Fruit fly (Drosophila melanogaster) whole organism, embryonic: ENCODE measurements around the gene CG17982.
A peak's percentile ranks its signal among the peaks of the same experiment; 100 is the strongest.

Source experiments
- Abd-B ChIP-seq: fragments of 200-800 bp; sonication (Bioruptor generic); optimal IDR thresholded peaks from 2 replicates; lab custom pipeline; 2018; ENCODE audit warnings: missing biosample characterization, mild to moderate bottlenecking, missing genetic modification characterization, moderate library complexity
- CG10274 ChIP-seq: fragments of 200-800 bp; sonication (Bioruptor generic); optimal IDR thresholded peaks from 3 replicates; lab custom pipeline; 2017; ENCODE audit warnings: missing biosample characterization, mild to moderate bottlenecking, missing genetic modification characterization
- CG10654 ChIP-seq: fragments of 200-800 bp; sonication (Bioruptor generic); optimal IDR thresholded peaks from 2 replicates; lab custom pipeline; 2016; ENCODE audit warnings: missing biosample characterization, missing genetic modification characterization
- CG11695 ChIP-seq: fragments of 200-800 bp; sonication (Bioruptor generic); IDR thresholded peaks from 3 replicates; pipeline ENCODE4 v1.3.6; 2022; ENCODE audit warnings: missing biosample characterization, missing genetic modification characterization
- CG11696 ChIP-seq: fragments of 200-800 bp; sonication (Bioruptor generic); IDR thresholded peaks from 2 replicates; pipeline ENCODE4 v1.3.6; 2022; ENCODE audit warnings: missing biosample characterization, missing genetic modification characterization
- CG12299 ChIP-seq: fragments of 200-800 bp; sonication (Bioruptor generic); optimal IDR thresholded peaks from 2 replicates; lab custom pipeline; 2018; ENCODE audit warnings: missing biosample characterization, mild to moderate bottlenecking, missing genetic modification characterization
- CG14667 ChIP-seq: fragments of 200-800 bp; sonication (Bioruptor generic); IDR thresholded peaks from 2 replicates; pipeline ENCODE4 v1.3.6; 2022; ENCODE audit warnings: missing biosample characterization, missing genetic modification characterization
- CG14965 ChIP-seq: fragments of 200-800 bp; sonication (Bioruptor generic); optimal IDR thresholded peaks from 2 replicates; lab custom pipeline; 2016; ENCODE audit warnings: missing biosample characterization, missing genetic modification characterization, borderline replicate concordance
- CG17829 ChIP-seq: fragments of 200-800 bp; optimal IDR thresholded peaks from 2 replicates; lab custom pipeline; 2019; ENCODE audit warnings: missing biosample characterization, mild to moderate bottlenecking, missing genetic modification characterization, moderate library complexity
- CG31224 ChIP-seq: fragments of 200-800 bp; sonication (Bioruptor generic); IDR thresholded peaks from 2 replicates; pipeline ENCODE4 v1.3.6; 2022; ENCODE audit warnings: missing biosample characterization, missing genetic modification characterization
- CG4360 ChIP-seq: fragments of 200-800 bp; sonication (Bioruptor generic); IDR thresholded peaks from 2 replicates; pipeline ENCODE4 v1.3.6; 2022; ENCODE audit warnings: missing biosample characterization, missing genetic modification characterization
- CG43689 ChIP-seq: fragments of 200-800 bp; sonication (Bioruptor generic); IDR thresholded peaks from 2 replicates; pipeline ENCODE4 v1.3.6; 2022; ENCODE audit warnings: missing biosample characterization, missing genetic modification characterization
- CG6683 ChIP-seq: fragments of 200-800 bp; sonication (Bioruptor generic); optimal IDR thresholded peaks from 2 replicates; lab custom pipeline; 2017; ENCODE audit warnings: missing biosample characterization, mild to moderate bottlenecking, missing genetic modification characterization, missing genetic modification reagents
- CG8359 ChIP-seq: fragments of 200-800 bp; sonication (Bioruptor generic); optimal IDR thresholded peaks from 2 replicates; lab custom pipeline; 2017; ENCODE audit warnings: missing biosample characterization, mild to moderate bottlenecking, missing genetic modification characterization, borderline replicate concordance
- CG8944 ChIP-seq: fragments of 200-800 bp; sonication (Bioruptor generic); optimal IDR thresholded peaks from 3 replicates; lab custom pipeline; 2016; ENCODE audit warnings: missing biosample characterization, missing genetic modification characterization
- CTCF ChIP-seq: fragments of 200-800 bp; sonication (Bioruptor generic); optimal IDR thresholded peaks from 2 replicates; lab custom pipeline; 2017; ENCODE audit warnings: missing biosample characterization, mild to moderate bottlenecking, missing genetic modification characterization, moderate library complexity
- CoRest ChIP-seq: fragments of 200-800 bp; sonication (Bioruptor generic); optimal IDR thresholded peaks from 3 replicates; lab custom pipeline; 2018; ENCODE audit warnings: missing biosample characterization, mild to moderate bottlenecking, missing genetic modification characterization, moderate library complexity
- D19B ChIP-seq: fragments of 200-800 bp; sonication (Bioruptor generic); optimal IDR thresholded peaks from 2 replicates; lab custom pipeline; 2017; ENCODE audit warnings: missing biosample characterization, mild to moderate bottlenecking, missing genetic modification characterization
- Dref ChIP-seq: fragments of 200-800 bp; sonication (Bioruptor generic); IDR thresholded peaks from 2 replicates; pipeline ENCODE4 v1.3.6; 2022; ENCODE audit warnings: missing biosample characterization, missing genetic modification characterization
- Ets97D ChIP-seq: fragments of 200-800 bp; sonication (Bioruptor generic); optimal IDR thresholded peaks from 3 replicates; lab custom pipeline; 2016; ENCODE audit warnings: missing biosample characterization, missing genetic modification characterization
- H15 ChIP-seq: fragments of 200-800 bp; sonication (Bioruptor generic); IDR thresholded peaks from 3 replicates; pipeline ENCODE4 v1.3.6; 2022; ENCODE audit warnings: missing biosample characterization, missing genetic modification characterization
- HmgD ChIP-seq: fragments of 200-800 bp; sonication (Bioruptor generic); optimal IDR thresholded peaks from 3 replicates; lab custom pipeline; 2016; ENCODE audit warnings: missing biosample characterization, missing genetic modification characterization
- Hr78 ChIP-seq, 2 experiments: fragments of 200-800 bp in 1 of 2; fragments of >200 bp in 1 of 2; sonication (Bioruptor generic) in 1 of 2; optimal IDR thresholded peaks; 2 replicates each; lab custom pipeline; 2017 to 2019; ENCODE audit warnings: missing biosample characterization in 2 of 2, missing genetic modification characterization in 2 of 2, mild to moderate bottlenecking in 1 of 2, moderate library complexity in 1 of 2
- Jarid2 ChIP-seq: fragments of 200-800 bp; sonication (Bioruptor generic); optimal IDR thresholded peaks from 3 replicates; lab custom pipeline; 2017; ENCODE audit warnings: mild to moderate bottlenecking, missing biosample characterization, missing genetic modification reagents, missing genetic modification characterization
- MTF-1 ChIP-seq: fragments of 200-800 bp; sonication (Bioruptor generic); optimal IDR thresholded peaks from 2 replicates; lab custom pipeline; 2018; ENCODE audit warnings: missing biosample characterization, mild to moderate bottlenecking, missing genetic modification characterization, borderline replicate concordance
- Poxn ChIP-seq: fragments of 200-800 bp; sonication (Bioruptor generic); IDR thresholded peaks from 2 replicates; pipeline ENCODE4 v1.3.6; 2022; ENCODE audit warnings: missing biosample characterization, missing genetic modification characterization
- Ravus ChIP-seq: fragments of 200-800 bp; sonication (Bioruptor generic); IDR thresholded peaks from 2 replicates; pipeline ENCODE4 v1.3.6; 2022; ENCODE audit warnings: missing biosample characterization, missing genetic modification characterization
- Ssrp ChIP-seq: fragments of 200-800 bp; sonication (Bioruptor generic); optimal IDR thresholded peaks from 2 replicates; lab custom pipeline; 2018; ENCODE audit warnings: missing biosample characterization, mild to moderate bottlenecking, missing genetic modification characterization, moderate library complexity
- ab ChIP-seq: fragments of 200-800 bp; sonication (Bioruptor generic); optimal IDR thresholded peaks from 2 replicates; lab custom pipeline; 2016; ENCODE audit warnings: missing biosample characterization, missing genetic modification characterization
- ara ChIP-seq: fragments of 200-800 bp; sonication (Bioruptor generic); IDR thresholded peaks from 2 replicates; pipeline ENCODE4 v1.3.6; 2022; ENCODE audit warnings: missing biosample characterization, missing genetic modification characterization
- bigmax ChIP-seq: fragments of 200-800 bp; sonication (Bioruptor generic); optimal IDR thresholded peaks from 2 replicates; lab custom pipeline; 2018; ENCODE audit warnings: missing biosample characterization, mild to moderate bottlenecking, missing genetic modification characterization
- chn ChIP-seq: fragments of 200-800 bp; sonication (Bioruptor generic); optimal IDR thresholded peaks from 2 replicates; lab custom pipeline; 2016; ENCODE audit warnings: missing biosample characterization, missing genetic modification characterization
- ci ChIP-seq: fragments of 200-800 bp; sonication (Bioruptor generic); IDR thresholded peaks from 3 replicates; pipeline ENCODE4 v1.3.6; 2022; ENCODE audit warnings: missing biosample characterization, missing genetic modification characterization
- croc ChIP-seq: fragments of 200-800 bp; sonication (Bioruptor generic); conservative IDR thresholded peaks from 3 replicates; pipeline ENCODE4 v1.3.6; 2022; ENCODE audit warnings: missing biosample characterization, missing genetic modification characterization
- crp ChIP-seq, 2 experiments: fragments of 200-800 bp; sonication (Bioruptor generic); optimal IDR thresholded peaks; 2 replicates in 1 of 2; 3 replicates in 1 of 2; lab custom pipeline; 2017; ENCODE audit warnings: missing biosample characterization in 2 of 2, missing genetic modification characterization in 2 of 2, mild to moderate bottlenecking in 1 of 2, moderate library complexity in 1 of 2
- cwo ChIP-seq: fragments of 200-800 bp; sonication (Bioruptor generic); optimal IDR thresholded peaks from 3 replicates; lab custom pipeline; 2017; ENCODE audit warnings: missing biosample characterization, missing genetic modification characterization, mild to moderate bottlenecking, moderate library complexity, missing genetic modification reagents
- dimm ChIP-seq: fragments of 200-800 bp; sonication (Bioruptor generic); IDR thresholded peaks from 2 replicates; pipeline ENCODE4 v1.3.6; 2022; ENCODE audit warnings: missing biosample characterization, missing genetic modification characterization
- disco-r ChIP-seq: fragments of 200-800 bp; sonication (Bioruptor generic); optimal IDR thresholded peaks from 2 replicates; lab custom pipeline; 2016; ENCODE audit warnings: missing biosample characterization, missing genetic modification characterization
- eve ChIP-seq, 2 experiments: fragments of >200 bp; optimal IDR thresholded peaks; 2 replicates each; lab custom pipeline; 2017; ENCODE audit warnings: missing biosample characterization in 2 of 2, missing genetic modification characterization in 2 of 2
- fd102C ChIP-seq: fragments of 200-800 bp; sonication (Bioruptor generic); optimal IDR thresholded peaks from 2 replicates; lab custom pipeline; 2018; ENCODE audit warnings: missing biosample characterization, mild to moderate bottlenecking, missing genetic modification characterization, moderate library complexity
- gcm ChIP-seq: fragments of 200-800 bp; sonication (Bioruptor generic); optimal IDR thresholded peaks from 2 replicates; lab custom pipeline; 2019; ENCODE audit warnings: missing biosample characterization, mild to moderate bottlenecking, missing genetic modification characterization, moderate library complexity
- grau ChIP-seq: fragments of 200-800 bp; optimal IDR thresholded peaks from 3 replicates; lab custom pipeline; 2019; ENCODE audit warnings: missing biosample characterization, mild to moderate bottlenecking, missing genetic modification characterization, moderate library complexity
- jing ChIP-seq: fragments of 200-800 bp; sonication (Bioruptor generic); optimal IDR thresholded peaks from 2 replicates; lab custom pipeline; 2018; ENCODE audit warnings: missing biosample characterization, mild to moderate bottlenecking, missing genetic modification characterization
- maf-S ChIP-seq: fragments of 200-800 bp; sonication (Bioruptor generic); optimal IDR thresholded peaks from 2 replicates; lab custom pipeline; 2016; ENCODE audit warnings: missing biosample characterization, missing genetic modification characterization
- nerfin-1 ChIP-seq: fragments of 200-800 bp; sonication (Bioruptor generic); optimal IDR thresholded peaks from 3 replicates; lab custom pipeline; 2019; ENCODE audit warnings: missing biosample characterization, mild to moderate bottlenecking, missing genetic modification characterization, moderate library complexity
- org-1 ChIP-seq: fragments of 200-800 bp; sonication (Bioruptor generic); optimal IDR thresholded peaks from 2 replicates; lab custom pipeline; 2017; ENCODE audit warnings: missing biosample characterization, missing genetic modification characterization
- pb ChIP-seq: fragments of 200-800 bp; sonication (Bioruptor generic); optimal IDR thresholded peaks from 3 replicates; lab custom pipeline; 2016; ENCODE audit warnings: missing biosample characterization, missing genetic modification characterization
- phol ChIP-seq: fragments of 200-800 bp; sonication (Bioruptor generic); optimal IDR thresholded peaks from 3 replicates; lab custom pipeline; 2018; ENCODE audit warnings: missing biosample characterization, mild to moderate bottlenecking, missing genetic modification characterization, moderate library complexity
- sc ChIP-seq, 3 experiments: fragments of >200 bp in 2 of 3; fragments of 200-800 bp in 1 of 3; sonication (Bioruptor generic) in 1 of 3; optimal IDR thresholded peaks; 2 replicates in 2 of 3; 3 replicates in 1 of 3; lab custom pipeline; 2017; ENCODE audit warnings: mild to moderate bottlenecking in 1 of 3, missing biosample characterization in 1 of 3, missing genetic modification characterization in 1 of 3, missing genetic modification reagents in 1 of 3
- zf30C ChIP-seq: fragments of 200-800 bp; sonication (Bioruptor generic); optimal IDR thresholded peaks from 3 replicates; lab custom pipeline; 2018; ENCODE audit warnings: missing biosample characterization, mild to moderate bottlenecking, missing genetic modification characterization

The CG17982 gene

DNA sequence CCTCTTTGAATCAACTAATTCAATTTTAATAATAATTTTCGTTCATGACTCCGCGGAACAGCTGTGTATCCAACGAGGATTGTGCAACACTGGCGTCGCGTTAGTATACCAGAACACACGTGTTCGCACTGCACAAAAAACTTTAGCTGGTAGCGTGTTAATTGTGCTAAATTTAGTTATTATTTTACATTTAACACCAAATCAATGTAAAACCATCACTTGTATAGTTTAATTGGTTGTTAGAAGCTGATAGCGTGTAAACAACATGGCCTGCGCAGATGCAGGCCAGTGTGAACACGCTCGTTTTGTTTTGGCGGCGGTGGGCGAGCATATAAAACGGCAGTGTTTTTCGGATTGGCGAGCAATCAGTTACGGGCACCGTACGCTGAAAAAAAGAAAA lies 13.7 kb upstream of the CG17982 start, which contains the start of the genes Traf6 and GIIIspla2 (continued):
- TF ChIP-seq sc (optimal IDR thresholded peaks at IDR 0.05; lab: Kevin White, UChicago) (no peak), sc (GFP tag; optimal IDR thresholded peaks at IDR 0.05; lab: Kevin White, UChicago) (no peak), chn (GFP tag; lab: Kevin White, UChicago) (peak; percentile 70), jing (peak; percentile 55), CG11695 (GFP tag; lab: Robert Waterston, UW) (peak; percentile 72; the same call in 2 of the 3 replicates), ci (peak; percentile 81), grau (tag; lab: Kevin White, UChicago) (peak; percentile 80), CG8944 (GFP tag; lab: Kevin White, UChicago) (peak; percentile 43), CG17829 (peak; percentile 77), CG8359 (GFP tag; lab: Kevin White, UChicago) (no peak), HmgD (GFP tag; lab: Kevin White, UChicago) (no peak), H15 (peak; percentile 75), gcm (GFP tag; lab: Kevin White, UChicago) (peak; percentile 40), fd102C (GFP tag; lab: Kevin White, UChicago) (no peak), maf-S (GFP tag; lab: Kevin White, UChicago) (peak; percentile 50), CG43689 (GFP tag; lab: Robert Waterston, UW) (no peak), croc (GFP tag; lab: Robert Waterston, UW) (peak; percentile 46; the same call in 2 of the 3 replicates), org-1 (peak; percentile 62), Ets97D (GFP tag; lab: Kevin White, UChicago) (peak; percentile 61), MTF-1 (GFP tag; lab: Kevin White, UChicago) (no peak), CG14965 (GFP tag; lab: Kevin White, UChicago) (no peak), disco-r (GFP tag; lab: Kevin White, UChicago) (peak; percentile 31), CTCF (GFP tag; lab: Kevin White, UChicago) (peak; percentile 20), pb (GFP tag; lab: Kevin White, UChicago) (peak; percentile 50), CG31224 (GFP tag; lab: Robert Waterston, UW) (peak; percentile 72), crp (GFP tag; optimal IDR thresholded peaks at IDR 0.05; lab: Kevin White, UChicago) (peak; percentile 51 to 93), Ssrp (tag; lab: Kevin White, UChicago) (peak; percentile 72), ara (GFP tag; lab: Robert Waterston, UW) (peak; percentile 79), CG14667 (GFP tag; lab: Robert Waterston, UW) (peak; percentile 66), zf30C (GFP tag; lab: Kevin White, UChicago) (no peak), nerfin-1 (tag; lab: Kevin White, UChicago) (peak; percentile 48), Poxn (GFP tag; lab: Robert Waterston, UW) (peak; percentile 29; the same call in 1 of the 2 replicates), cwo (peak; percentile 50), Abd-B (peak; percentile 72), eve (GFP tag; optimal IDR thresholded peaks at IDR 0.05; lab: Kevin White, UChicago) (no peak), CG10654 (peak; percentile 55), phol (tag; lab: Kevin White, UChicago) (peak; percentile 85), bigmax (GFP tag; lab: Kevin White, UChicago) (no peak), dimm (GFP tag; lab: Robert Waterston, UW) (no peak), CG6683 (GFP tag; lab: Kevin White, UChicago) (peak; percentile 36), D19B (peak; percentile 65), Ravus (GFP tag; lab: Robert Waterston, UW) (peak; percentile 7; the same call in 1 of the 2 replicates), CG11696 (GFP tag; lab: Robert Waterston, UW) (peak; percentile 30; the same call in 1 of the 2 replicates), CoRest (tag; lab: Kevin White, UChicago) (peak; percentile 82), Jarid2 (GFP tag; lab: Kevin White, UChicago) (peak; percentile 48), CG12299 (peak; percentile 64), CG10274 (peak; percentile 32), Hr78 (GFP tag; optimal IDR thresholded peaks at IDR 0.05; lab: Kevin White, UChicago) (no peak), CG4360 (GFP tag; lab: Robert Waterston, UW) (no peak), ab (GFP tag; lab: Kevin White, UChicago) (no peak), Dref (peak; percentile 31; the same call in 1 of the 2 replicates)
